Worm (Caenorhabditis elegans): ENCODE data around the gene str-211.

- TF ChIP-seq lsy-2 (tag; optimal IDR thresholded peaks at IDR 0.05) (no peak), pqm-1 (tag; optimal IDR thresholded peaks at IDR 0.05) (no peak), pha-4 (GFP tag; IDR thresholded peaks at IDR 0.05) (no peak), pha-4 (tag; optimal IDR thresholded peaks at IDR 0.05) (no peak), ceh-82 (tag; optimal IDR thresholded peaks at IDR 0.05) (no peak), lir-3 (tag; optimal IDR thresholded peaks at IDR 0.05) (no peak), T26A8.4 (GFP tag; IDR thresholded peaks at IDR 0.05) (no peak), nhr-41 (GFP tag; IDR thresholded peaks at IDR 0.05) (no peak)
Measured at ce11 chrV:4944219-4944618, at the start of gene str-211.
